Worm (Caenorhabditis elegans): ENCODE results near the gene zzz-1.

- no peak for TF ChIP-seq nhr-28 (tag; optimal IDR thresholded peaks at IDR 0.05)
- no peak for TF ChIP-seq mdl-1 (tag; optimal IDR thresholded peaks at IDR 0.05)
These were observed 21.4 kb downstream of the zzz-1 start for ce11 chrV:10887564-10887963.

Measured in whole organism, L1 larva.